Fruit fly (Drosophila melanogaster) whole organism, embryonic: ENCODE results near the gene Cyp4d1.

ENCODE experiments used
- Abd-B ChIP-seq: fragments of 200-800 bp; sonication (Bioruptor generic); optimal IDR thresholded peaks from 2 replicates; lab custom pipeline; 2018; ENCODE audit warnings: missing biosample characterization, mild to moderate bottlenecking, missing genetic modification characterization, moderate library complexity
- CG10267 ChIP-seq: fragments of 200-800 bp; sonication (Bioruptor generic); optimal IDR thresholded peaks from 2 replicates; lab custom pipeline; 2018; ENCODE audit warnings: missing biosample characterization, mild to moderate bottlenecking, missing genetic modification characterization, moderate library complexity
- CG11398 ChIP-seq: fragments of 200-800 bp; sonication (Bioruptor generic); optimal IDR thresholded peaks from 2 replicates; lab custom pipeline; 2016; ENCODE audit warnings: missing biosample characterization, missing genetic modification characterization
- CG12236 ChIP-seq: fragments of 200-800 bp; sonication (Bioruptor generic); optimal IDR thresholded peaks from 2 replicates; lab custom pipeline; 2016; ENCODE audit warnings: missing biosample characterization, missing genetic modification characterization
- CG12659 ChIP-seq: fragments of 200-800 bp; sonication (Bioruptor generic); optimal IDR thresholded peaks from 3 replicates; lab custom pipeline; 2017; ENCODE audit warnings: mild to moderate bottlenecking, missing biosample characterization, missing genetic modification reagents, missing genetic modification characterization
- CG13894 ChIP-seq: fragments of 200-800 bp; sonication (Bioruptor generic); optimal IDR thresholded peaks from 3 replicates; lab custom pipeline; 2018; ENCODE audit warnings: missing biosample characterization, mild to moderate bottlenecking, missing genetic modification characterization, moderate library complexity
- CG15601 ChIP-seq: fragments of 200-800 bp; sonication (Bioruptor generic); optimal IDR thresholded peaks from 3 replicates; lab custom pipeline; 2019; ENCODE audit warnings: missing biosample characterization, mild to moderate bottlenecking, missing genetic modification characterization, moderate library complexity
- CG15696 ChIP-seq: fragments of 200-800 bp; sonication (Bioruptor generic); optimal IDR thresholded peaks from 2 replicates; lab custom pipeline; 2019; ENCODE audit warnings: missing biosample characterization, mild to moderate bottlenecking, missing genetic modification characterization, moderate library complexity
- CG17612 ChIP-seq: fragments of 200-800 bp; sonication (Bioruptor generic); IDR thresholded peaks from 2 replicates; pipeline ENCODE4 v1.3.6; 2022; ENCODE audit warnings: missing biosample characterization, missing genetic modification characterization
- CG18764 ChIP-seq: fragments of 200-800 bp; sonication (Bioruptor generic); optimal IDR thresholded peaks from 3 replicates; lab custom pipeline; 2016; ENCODE audit warnings: missing biosample characterization, missing genetic modification characterization
- CG2116 ChIP-seq: fragments of 200-800 bp; sonication (Bioruptor generic); optimal IDR thresholded peaks from 3 replicates; lab custom pipeline; 2018; ENCODE audit warnings: missing biosample characterization, mild to moderate bottlenecking, missing genetic modification characterization
- CG2712 ChIP-seq: fragments of 200-800 bp; optimal IDR thresholded peaks from 3 replicates; lab custom pipeline; 2019; ENCODE audit warnings: missing biosample characterization, mild to moderate bottlenecking, missing genetic modification characterization, moderate library complexity
- CG30403 ChIP-seq: fragments of 200-800 bp; sonication (Bioruptor generic); optimal IDR thresholded peaks from 3 replicates; lab custom pipeline; 2016; ENCODE audit warnings: missing biosample characterization, missing genetic modification characterization
- CG32532 ChIP-seq: fragments of 200-800 bp; sonication (Bioruptor generic); IDR thresholded peaks from 2 replicates; pipeline ENCODE4 v1.3.6; 2022; ENCODE audit warnings: missing biosample characterization, missing genetic modification characterization
- CG32767 ChIP-seq: fragments of 200-800 bp; sonication (Bioruptor generic); IDR thresholded peaks from 2 replicates; pipeline ENCODE4 v1.3.6; 2022; ENCODE audit warnings: missing biosample characterization, missing genetic modification characterization
- CG4424 ChIP-seq: fragments of 200-800 bp; sonication (Bioruptor generic); optimal IDR thresholded peaks from 3 replicates; lab custom pipeline; 2016; ENCODE audit warnings: missing biosample characterization, missing genetic modification characterization
- CG5953 ChIP-seq: fragments of 200-800 bp; sonication (Bioruptor generic); IDR thresholded peaks from 2 replicates; pipeline ENCODE4 v1.3.6; 2022; ENCODE audit warnings: missing biosample characterization, missing genetic modification characterization
- CG8388 ChIP-seq: fragments of 200-800 bp; sonication (Bioruptor generic); optimal IDR thresholded peaks from 2 replicates; lab custom pipeline; 2019; ENCODE audit warnings: missing biosample characterization, mild to moderate bottlenecking, missing genetic modification characterization, moderate library complexity
- Camta ChIP-seq: fragments of 200-800 bp; sonication (Bioruptor generic); optimal IDR thresholded peaks from 2 replicates; lab custom pipeline; 2016; ENCODE audit warnings: missing biosample characterization, missing genetic modification characterization
- D19A ChIP-seq: fragments of 200-800 bp; optimal IDR thresholded peaks from 3 replicates; lab custom pipeline; 2019; ENCODE audit warnings: missing biosample characterization, mild to moderate bottlenecking, missing genetic modification characterization, moderate library complexity
- HHEX ChIP-seq: fragments of 200-800 bp; sonication (Bioruptor generic); optimal IDR thresholded peaks from 3 replicates; lab custom pipeline; 2017; ENCODE audit warnings: missing biosample characterization, mild to moderate bottlenecking, missing genetic modification characterization, missing genetic modification reagents
- HLH4C ChIP-seq: fragments of 200-800 bp; sonication (Bioruptor generic); IDR thresholded peaks from 3 replicates; pipeline ENCODE4 v1.3.6; 2022; ENCODE audit warnings: missing biosample characterization, missing genetic modification characterization; ENCODE audit not compliant: partially characterized antibody
- Hr3 ChIP-seq: fragments of 200-800 bp; sonication (Bioruptor generic); optimal IDR thresholded peaks from 3 replicates; lab custom pipeline; 2016; ENCODE audit warnings: missing biosample characterization, missing genetic modification characterization
- Jarid2 ChIP-seq: fragments of 200-800 bp; sonication (Bioruptor generic); optimal IDR thresholded peaks from 3 replicates; lab custom pipeline; 2017; ENCODE audit warnings: mild to moderate bottlenecking, missing biosample characterization, missing genetic modification reagents, missing genetic modification characterization
- MTF-1 ChIP-seq: fragments of 200-800 bp; sonication (Bioruptor generic); optimal IDR thresholded peaks from 2 replicates; lab custom pipeline; 2018; ENCODE audit warnings: missing biosample characterization, mild to moderate bottlenecking, missing genetic modification characterization, borderline replicate concordance
- Mad ChIP-seq: fragments of 200-800 bp; sonication (Bioruptor generic); optimal IDR thresholded peaks from 2 replicates; lab custom pipeline; 2016; ENCODE audit warnings: missing biosample characterization, missing genetic modification characterization
- Scr ChIP-seq: fragments of 200-800 bp; sonication (Bioruptor generic); IDR thresholded peaks from 2 replicates; pipeline ENCODE4 v1.3.6; 2022; ENCODE audit warnings: missing biosample characterization, missing genetic modification characterization; ENCODE audit not compliant: partially characterized antibody
- TFAM ChIP-seq: fragments of 200-800 bp; sonication (Bioruptor generic); optimal IDR thresholded peaks from 2 replicates; lab custom pipeline; 2017; ENCODE audit warnings: missing biosample characterization, missing genetic modification characterization, inconsistent platforms
- ase ChIP-seq: fragments of 200-800 bp; sonication (Bioruptor generic); IDR thresholded peaks from 3 replicates; pipeline ENCODE4 v1.3.6; 2022; ENCODE audit warnings: missing biosample characterization, missing genetic modification characterization
- az2 ChIP-seq: fragments of 200-800 bp; sonication (Bioruptor generic); optimal IDR thresholded peaks from 3 replicates; lab custom pipeline; 2016; ENCODE audit warnings: missing biosample characterization, missing genetic modification characterization
- cas ChIP-seq: fragments of 200-800 bp; sonication (Bioruptor generic); IDR thresholded peaks from 2 replicates; pipeline ENCODE4 v1.3.6; 2022; ENCODE audit warnings: missing biosample characterization, missing genetic modification characterization
- chinmo ChIP-seq: fragments of 200-800 bp; sonication (Bioruptor generic); IDR thresholded peaks from 4 replicates; pipeline ENCODE4 v1.3.6; 2022; ENCODE audit warnings: missing biosample characterization, missing genetic modification characterization; ENCODE audit not compliant: partially characterized antibody
- dimm ChIP-seq: fragments of 200-800 bp; sonication (Bioruptor generic); IDR thresholded peaks from 2 replicates; pipeline ENCODE4 v1.3.6; 2022; ENCODE audit warnings: missing biosample characterization, missing genetic modification characterization
- disco-r ChIP-seq: fragments of 200-800 bp; sonication (Bioruptor generic); optimal IDR thresholded peaks from 2 replicates; lab custom pipeline; 2016; ENCODE audit warnings: missing biosample characterization, missing genetic modification characterization
- dysf ChIP-seq: fragments of 200-800 bp; sonication (Bioruptor generic); IDR thresholded peaks from 3 replicates; pipeline ENCODE4 v1.3.6; 2022; ENCODE audit warnings: missing biosample characterization, missing genetic modification characterization
- eve ChIP-seq, 2 experiments: fragments of >200 bp; optimal IDR thresholded peaks; 2 replicates each; lab custom pipeline; 2017; ENCODE audit warnings: missing biosample characterization in 2 of 2, missing genetic modification characterization in 2 of 2
- fd3F ChIP-seq: fragments of 200-800 bp; sonication (Bioruptor generic); optimal IDR thresholded peaks from 2 replicates; lab custom pipeline; 2018; ENCODE audit warnings: missing biosample characterization, mild to moderate bottlenecking, missing genetic modification characterization, moderate library complexity
- fu2 ChIP-seq: fragments of 200-800 bp; sonication (Bioruptor generic); optimal IDR thresholded peaks from 2 replicates; lab custom pipeline; 2016; ENCODE audit warnings: missing biosample characterization, missing genetic modification characterization
- gcm2 ChIP-seq: fragments of 200-800 bp; sonication (Bioruptor generic); optimal IDR thresholded peaks from 2 replicates; lab custom pipeline; 2016; ENCODE audit warnings: missing biosample characterization, missing genetic modification characterization
- gsb ChIP-seq: fragments of 200-800 bp; sonication (Bioruptor generic); IDR thresholded peaks from 2 replicates; pipeline ENCODE4 v1.3.6; 2022; ENCODE audit warnings: missing biosample characterization, missing genetic modification characterization
- gsb-n ChIP-seq: fragments of 200-800 bp; sonication (Bioruptor generic); optimal IDR thresholded peaks from 3 replicates; lab custom pipeline; 2018; ENCODE audit warnings: missing biosample characterization, mild to moderate bottlenecking, missing genetic modification characterization
- luna ChIP-seq: fragments of 200-800 bp; sonication (Bioruptor generic); optimal IDR thresholded peaks from 2 replicates; lab custom pipeline; 2016; ENCODE audit warnings: missing biosample characterization, missing genetic modification characterization
- nerfin-2 ChIP-seq: fragments of 200-800 bp; sonication (Bioruptor generic); IDR thresholded peaks from 2 replicates; pipeline ENCODE4 v1.3.6; 2022; ENCODE audit warnings: missing biosample characterization, missing genetic modification characterization; ENCODE audit not compliant: partially characterized antibody
- pan ChIP-seq, 4 experiments: fragments of >200 bp in 3 of 4; fragments of 200-800 bp in 1 of 4; sonication (Bioruptor generic) in 1 of 4; optimal IDR thresholded peaks in 3 of 4; IDR thresholded peaks in 1 of 4; 2 replicates each; pipeline versions ENCODE4 v1.3.6 to Lab custom; 2017 to 2022; ENCODE audit warnings: missing biosample characterization in 2 of 4, missing genetic modification characterization in 2 of 4, mixed read lengths in 1 of 4
- psq ChIP-seq: fragments of 200-800 bp; sonication (Bioruptor generic); optimal IDR thresholded peaks from 2 replicates; lab custom pipeline; 2017; ENCODE audit warnings: missing biosample characterization, missing genetic modification characterization
- run ChIP-seq: fragments of 200-800 bp; sonication (Bioruptor generic); optimal IDR thresholded peaks from 3 replicates; lab custom pipeline; 2018; ENCODE audit warnings: missing biosample characterization, mild to moderate bottlenecking, missing genetic modification characterization
- sens ChIP-seq: fragments of 200-800 bp; sonication (Bioruptor generic); peaks from one replicate; lab custom pipeline; 2016; ENCODE audit warnings: missing biosample characterization, missing genetic modification characterization
- seq ChIP-seq: fragments of 200-800 bp; sonication (Bioruptor generic); IDR thresholded peaks from 2 replicates; pipeline ENCODE4 v1.3.6; 2022; ENCODE audit warnings: missing biosample characterization, missing genetic modification characterization
- slp2 ChIP-seq: fragments of 200-800 bp; sonication (Bioruptor generic); optimal IDR thresholded peaks from 2 replicates; lab custom pipeline; 2016; ENCODE audit warnings: missing biosample characterization, missing genetic modification characterization
- sna ChIP-seq: fragments of 200-800 bp; sonication (Bioruptor generic); IDR thresholded peaks from 2 replicates; pipeline ENCODE4 v1.3.6; 2022; ENCODE audit warnings: missing biosample characterization, missing genetic modification characterization; ENCODE audit not compliant: partially characterized antibody

Cyp4d1 gene

DNA sequence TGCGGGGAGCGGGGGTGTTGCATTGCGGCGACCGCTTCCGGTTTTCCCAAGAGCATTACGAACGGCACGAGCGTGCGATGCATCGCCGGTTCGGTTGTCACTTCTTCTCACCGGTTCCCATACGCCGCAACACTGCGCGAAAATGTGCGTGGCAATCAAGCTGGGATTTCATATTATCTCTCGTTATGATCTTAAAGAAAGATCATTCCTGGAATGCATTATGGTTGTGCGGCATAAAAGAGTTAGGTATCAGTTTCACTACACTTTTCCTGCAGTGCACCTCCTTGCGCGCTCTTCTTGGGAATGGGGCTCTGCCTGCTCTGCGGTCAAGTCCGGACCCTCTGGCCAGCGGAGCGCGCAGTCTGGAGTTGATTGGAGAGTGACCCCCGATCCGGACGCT, 4.1 kb upstream of the Cyp4d1 start (continued):
- no peak for TF ChIP-seq nerfin-2 (GFP tag; lab: Robert Waterston, UW)
- TF ChIP-seq CG5953, result peak; percentile 78
- TF ChIP-seq Jarid2, result no peak
- TF ChIP-seq Hr3 (GFP tag; lab: Kevin White, UChicago), result peak; percentile 42
- TF ChIP-seq Mad, result no peak
- TF ChIP-seq pan (optimal IDR thresholded peaks at IDR 0.05; lab: Kevin White, UChicago), result no peak
- TF ChIP-seq pan (GFP tag; optimal IDR thresholded peaks at IDR 0.05 in 1 of 2, IDR thresholded peaks at IDR 0.05 in 1 of 2), result peak in 1 of 2 experiments; percentile 47
- TF ChIP-seq CG11398 (GFP tag; lab: Kevin White, UChicago), result no peak
- peak; percentile 43 for TF ChIP-seq CG30403
- TF ChIP-seq gsb-n, result peak; percentile 18
- no peak for TF ChIP-seq CG2116
- peak; percentile 56 for TF ChIP-seq CG8388
- TF ChIP-seq CG32767, result peak; percentile 12; the same call in 1 of the 2 replicates
- TF ChIP-seq dimm (GFP tag; lab: Robert Waterston, UW), result peak; percentile 43; the same call in 1 of the 2 replicates
- no peak for TF ChIP-seq HLH4C (GFP tag; lab: Robert Waterston, UW)
- TF ChIP-seq MTF-1 (GFP tag; lab: Kevin White, UChicago), result no peak
- no peak for TF ChIP-seq Scr (GFP tag; lab: Robert Waterston, UW)
- no peak for TF ChIP-seq Abd-B (GFP tag; lab: Kevin White, UChicago)
- TF ChIP-seq chinmo (GFP tag; lab: Robert Waterston, UW), result no peak
- TF ChIP-seq D19A, result no peak
- TF ChIP-seq disco-r, result no peak
- no peak for TF ChIP-seq CG13894
- TF ChIP-seq TFAM, result no peak
- no peak for TF ChIP-seq CG15696
- TF ChIP-seq CG4424 (GFP tag; lab: Kevin White, UChicago), result peak; percentile 47
- TF ChIP-seq CG12659 (GFP tag; lab: Kevin White, UChicago), result peak; percentile 14
- TF ChIP-seq CG12236 (GFP tag; lab: Kevin White, UChicago), result no peak
- peak; percentile 52 for TF ChIP-seq CG2712 (tag; lab: Kevin White, UChicago)
- TF ChIP-seq luna (GFP tag; lab: Kevin White, UChicago), result no peak
- no peak for TF ChIP-seq fd3F (GFP tag; lab: Kevin White, UChicago)
- TF ChIP-seq sna (GFP tag; lab: Robert Waterston, UW), result no peak
- TF ChIP-seq Camta (GFP tag; lab: Kevin White, UChicago), result no peak
- TF ChIP-seq CG18764 (GFP tag; lab: Kevin White, UChicago), result no peak
- TF ChIP-seq fu2 (GFP tag; lab: Kevin White, UChicago), result no peak
- TF ChIP-seq CG10267 (tag; lab: Kevin White, UChicago), result no peak
- no peak for TF ChIP-seq CG15601 (tag; lab: Kevin White, UChicago)
- TF ChIP-seq eve (GFP tag; optimal IDR thresholded peaks at IDR 0.05; lab: Kevin White, UChicago), result no peak
- no peak for TF ChIP-seq HHEX (GFP tag; lab: Kevin White, UChicago)
- TF ChIP-seq run (tag; lab: Kevin White, UChicago), result no peak
- 0 out of 2 replicates have a peak, but pooled peaks have one; percentile 10 for TF ChIP-seq seq (GFP tag; lab: Robert Waterston, UW)
- peak; percentile 49 for TF ChIP-seq az2 (GFP tag; lab: Kevin White, UChicago)
- no peak for TF ChIP-seq psq
- TF ChIP-seq dysf (GFP tag; lab: Robert Waterston, UW), result peak; percentile 45; the same call in 2 of the 3 replicates
- TF ChIP-seq gcm2 (GFP tag; lab: Kevin White, UChicago), result no peak
- 0 out of 2 replicates have a peak, but pooled peaks have one; percentile 5 for TF ChIP-seq CG32532 (GFP tag; lab: Robert Waterston, UW)
- TF ChIP-seq ase (GFP tag; lab: Robert Waterston, UW), result peak; percentile 55; the same call in 1 of the 3 replicates
- TF ChIP-seq CG17612 (GFP tag; lab: Robert Waterston, UW), result no peak
- no peak for TF ChIP-seq slp2 (GFP tag; lab: Kevin White, UChicago)
- no peak for TF ChIP-seq gsb (GFP tag; lab: Robert Waterston, UW)
- peak; percentile 66 for TF ChIP-seq sens (GFP tag; lab: Kevin White, UChicago)
- no peak for TF ChIP-seq cas (GFP tag; lab: Robert Waterston, UW)
